Worm (Caenorhabditis elegans) whole organism, early embryonic: ENCODE data around the gene Y105C5B.17.

Experiments
- B0310.2 ChIP-seq: sonication (generic microtip); optimal IDR thresholded peaks from 2 replicates; lab custom pipeline; 2016; ENCODE audit warnings: mild to moderate bottlenecking, missing genetic modification characterization, missing compliant biosample characterization
- F13C5.2 ChIP-seq: sonication (generic microtip); optimal IDR thresholded peaks from 2 replicates; lab custom pipeline; 2017; ENCODE audit warnings: mild to moderate bottlenecking, missing genetic modification characterization, inconsistent platforms, missing compliant biosample characterization
- aly-1 ChIP-seq: sonication (generic microtip); optimal IDR thresholded peaks from 2 replicates; lab custom pipeline; 2016; ENCODE audit warnings: missing genetic modification characterization, missing compliant biosample characterization
- ama-1 ChIP-seq: fragments of 150-350 bp; optimal IDR thresholded peaks from 2 replicates; lab custom pipeline; 2014
- ceh-13 ChIP-seq: fragments of 200-800 bp; sonication (Bioruptor generic); optimal IDR thresholded peaks from 2 replicates; lab custom pipeline; 2018; ENCODE audit warnings: mild to moderate bottlenecking, missing genetic modification characterization, missing compliant biosample characterization
- ceh-36 ChIP-seq: sonication (generic microtip); optimal IDR thresholded peaks from 2 replicates; lab custom pipeline; 2016; ENCODE audit warnings: missing genetic modification characterization, inconsistent platforms, missing compliant biosample characterization
- ets-7 ChIP-seq: sonication (generic microtip); optimal IDR thresholded peaks from 2 replicates; lab custom pipeline; 2016; ENCODE audit warnings: missing genotype, missing genetic modification characterization, missing compliant biosample characterization
- flt-1 ChIP-seq: fragments of 200-800 bp; sonication (Bioruptor generic); IDR thresholded peaks from 2 replicates; pipeline ENCODE4 v1.3.6; 2022; ENCODE audit warnings: missing genetic modification characterization, missing compliant biosample characterization
- hmbx-1 ChIP-seq: sonication (generic microtip); optimal IDR thresholded peaks from 2 replicates; lab custom pipeline; 2016; ENCODE audit warnings: mild to moderate bottlenecking, missing genetic modification characterization, missing compliant biosample characterization
- hmg-4 ChIP-seq: fragments of 200-800 bp; sonication (Bioruptor generic); optimal IDR thresholded peaks from 2 replicates; lab custom pipeline; 2018; ENCODE audit warnings: mild to moderate bottlenecking, missing genetic modification characterization, missing compliant biosample characterization
- hnd-1 ChIP-seq: sonication (generic microtip); optimal IDR thresholded peaks from 2 replicates; lab custom pipeline; 2016; ENCODE audit warnings: missing genetic modification characterization, missing compliant biosample characterization
- pes-1 ChIP-seq: fragments of 200-800 bp; sonication (Bioruptor generic); IDR thresholded peaks from 2 replicates; pipeline ENCODE4 v1.3.6; 2022; ENCODE audit warnings: missing genetic modification reagents, missing genetic modification characterization, missing compliant biosample characterization
- scrt-1 ChIP-seq: fragments of 200-800 bp; sonication (Bioruptor generic); IDR thresholded peaks from 2 replicates; pipeline ENCODE4 v1.3.6; 2022; ENCODE audit warnings: missing genetic modification characterization, missing compliant biosample characterization
- sea-1 ChIP-seq: fragments of 200-800 bp; sonication (Bioruptor generic); conservative IDR thresholded peaks from 2 replicates; pipeline ENCODE4 v1.3.6; 2022; ENCODE audit warnings: missing genetic modification characterization, missing compliant biosample characterization
- tbx-11 ChIP-seq: fragments of 200-800 bp; sonication (Bioruptor generic); IDR thresholded peaks from 2 replicates; pipeline ENCODE4 v1.3.6; 2022; ENCODE audit warnings: missing genetic modification characterization, missing compliant biosample characterization
- tbx-37 ChIP-seq: fragments of 200-800 bp; sonication (Bioruptor generic); conservative IDR thresholded peaks from 2 replicates; pipeline ENCODE4 v1.3.6; 2022; ENCODE audit warnings: missing genetic modification reagents, missing genetic modification characterization, missing compliant biosample characterization
- tra-4 ChIP-seq: sonication (generic microtip); optimal IDR thresholded peaks from 2 replicates; lab custom pipeline; 2017; ENCODE audit warnings: missing genetic modification characterization, missing compliant biosample characterization

Gene Y105C5B.17

ce11 chrIV:15962801-15963200, at the start of gene Y105C5B.17:
Gene Y105C5B.17, plus strand, starts transcription at chrIV:15963101.
- TF ChIP-seq tbx-11 (GFP tag; lab: Robert Waterston, UW) (no peak), tbx-37 (GFP tag; lab: Robert Waterston, UW) (no peak), hnd-1 (no peak), F13C5.2 (tag; lab: Kevin White, UChicago) (no peak), B0310.2 (no peak), aly-1 (tag; lab: Kevin White, UChicago) (no peak), flt-1 (no peak), ceh-36 (tag; lab: Kevin White, UChicago) (no peak), tra-4 (tag; lab: Kevin White, UChicago) (no peak), ama-1 (lab: Kevin White, UChicago) (no peak), hmbx-1 (tag; lab: Kevin White, UChicago) (no peak), hmg-4 (GFP tag; lab: Kevin White, UChicago) (no peak), ets-7 (tag; lab: Kevin White, UChicago) (no peak), sea-1 (no peak), pes-1 (no peak), scrt-1 (GFP tag; lab: Robert Waterston, UW) (no peak), ceh-13 (GFP tag; lab: Kevin White, UChicago) (no peak)

- TF ChIP-seq scrt-1 (GFP tag; lab: Robert Waterston, UW) (no peak), pes-1 (no peak), hnd-1 (no peak), ama-1 (lab: Kevin White, UChicago) (no peak), ets-7 (tag; lab: Kevin White, UChicago) (no peak), ceh-13 (GFP tag; lab: Kevin White, UChicago) (no peak), tbx-37 (GFP tag; lab: Robert Waterston, UW) (no peak), sea-1 (no peak), F13C5.2 (tag; lab: Kevin White, UChicago) (no peak), ceh-36 (tag; lab: Kevin White, UChicago) (no peak), B0310.2 (no peak)
Measured at ce11 chrIV:15915061-15915460, 47.8 kb upstream of the Y105C5B.17 start.

- TF ChIP-seq ets-7 (tag; lab: Kevin White, UChicago) (no peak), sea-1 (no peak), tbx-37 (GFP tag; lab: Robert Waterston, UW) (no peak), scrt-1 (GFP tag; lab: Robert Waterston, UW) (no peak), pes-1 (no peak)
Measured at ce11 chrIV:15923000-15923399, 39.9 kb upstream of the Y105C5B.17 start.

- TF ChIP-seq flt-1, result no peak
- no peak for TF ChIP-seq sea-1
- TF ChIP-seq pes-1, result no peak
- TF ChIP-seq tbx-11 (GFP tag; lab: Robert Waterston, UW), result no peak
- no peak for TF ChIP-seq ama-1 (lab: Kevin White, UChicago)
Measured at ce11 chrIV:15926746-15927145, 36.2 kb upstream of the Y105C5B.17 start, which contains the start of gene Y105C5B.8. Gene Y105C5B.8, minus strand, starts transcription at chrIV:15926846.

- TF ChIP-seq hnd-1 (no peak), ceh-36 (tag; lab: Kevin White, UChicago) (no peak), tra-4 (tag; lab: Kevin White, UChicago) (no peak), ets-7 (tag; lab: Kevin White, UChicago) (no peak), tbx-37 (GFP tag; lab: Robert Waterston, UW) (no peak), F13C5.2 (tag; lab: Kevin White, UChicago) (no peak), flt-1 (no peak), pes-1 (no peak), tbx-11 (GFP tag; lab: Robert Waterston, UW) (no peak), aly-1 (tag; lab: Kevin White, UChicago) (no peak), ama-1 (lab: Kevin White, UChicago) (no peak), hmbx-1 (tag; lab: Kevin White, UChicago) (no peak), hmg-4 (GFP tag; lab: Kevin White, UChicago) (no peak), scrt-1 (GFP tag; lab: Robert Waterston, UW) (no peak)
Measured at ce11 chrIV:15929831-15930230, 33.1 kb upstream of the Y105C5B.17 start.

- TF ChIP-seq flt-1, result no peak
- no peak for TF ChIP-seq B0310.2
- TF ChIP-seq ceh-13 (GFP tag; lab: Kevin White, UChicago), result no peak
- TF ChIP-seq scrt-1 (GFP tag; lab: Robert Waterston, UW), result no peak
- TF ChIP-seq hnd-1, result no peak
- no peak for TF ChIP-seq ets-7 (tag; lab: Kevin White, UChicago)
- TF ChIP-seq ama-1 (lab: Kevin White, UChicago), result no peak
- TF ChIP-seq pes-1, result no peak
- no peak for TF ChIP-seq aly-1 (tag; lab: Kevin White, UChicago)
- no peak for TF ChIP-seq ceh-36 (tag; lab: Kevin White, UChicago)
- no peak for TF ChIP-seq tra-4 (tag; lab: Kevin White, UChicago)
- no peak for TF ChIP-seq tbx-11 (GFP tag; lab: Robert Waterston, UW)
- no peak for TF ChIP-seq sea-1
- no peak for TF ChIP-seq F13C5.2 (tag; lab: Kevin White, UChicago)
Measured at ce11 chrIV:15930281-15930680, 32.6 kb upstream of the Y105C5B.17 start, which contains the start of gene Y105C5B.9. Gene Y105C5B.9, plus strand, starts transcription at chrIV:15930581.

- TF ChIP-seq ceh-13 (GFP tag; lab: Kevin White, UChicago), result no peak
- no peak for TF ChIP-seq ama-1 (lab: Kevin White, UChicago)
- no peak for TF ChIP-seq flt-1
- no peak for TF ChIP-seq ceh-36 (tag; lab: Kevin White, UChicago)
- no peak for TF ChIP-seq B0310.2
- no peak for TF ChIP-seq aly-1 (tag; lab: Kevin White, UChicago)
- TF ChIP-seq pes-1, result no peak
- no peak for TF ChIP-seq hmg-4 (GFP tag; lab: Kevin White, UChicago)
- no peak for TF ChIP-seq hnd-1
- no peak for TF ChIP-seq tbx-37 (GFP tag; lab: Robert Waterston, UW)
- no peak for TF ChIP-seq tra-4 (tag; lab: Kevin White, UChicago)
- no peak for TF ChIP-seq hmbx-1 (tag; lab: Kevin White, UChicago)
- no peak for TF ChIP-seq ets-7 (tag; lab: Kevin White, UChicago)
- no peak for TF ChIP-seq tbx-11 (GFP tag; lab: Robert Waterston, UW)
Measured at ce11 chrIV:15930694-15931093, 32.2 kb upstream of the Y105C5B.17 start.
